Fruit fly (Drosophila melanogaster) whole organism, embryonic: Measurements from ENCODE around the gene Kaz1-ORFB.

Experiments used
- CG1233 ChIP-seq: fragments of 200-800 bp; sonication (Bioruptor generic); optimal IDR thresholded peaks from 4 replicates; lab custom pipeline; 2018; ENCODE audit warnings: missing biosample characterization, mild to moderate bottlenecking, missing genetic modification characterization
- CG12391 ChIP-seq: fragments of 200-800 bp; sonication (Bioruptor generic); optimal IDR thresholded peaks from 3 replicates; lab custom pipeline; 2018; ENCODE audit warnings: missing biosample characterization, mild to moderate bottlenecking, missing genetic modification characterization, moderate library complexity
- CG12769 ChIP-seq: fragments of 200-800 bp; sonication (Bioruptor generic); optimal IDR thresholded peaks from 2 replicates; lab custom pipeline; 2019; ENCODE audit warnings: missing biosample characterization, mild to moderate bottlenecking, missing genetic modification characterization, moderate library complexity
- CG15514 ChIP-seq: fragments of 200-800 bp; sonication (Bioruptor generic); optimal IDR thresholded peaks from 3 replicates; lab custom pipeline; 2017; ENCODE audit warnings: missing biosample characterization, missing genetic modification characterization, mild to moderate bottlenecking, moderate library complexity, missing genetic modification reagents
- CG18476 ChIP-seq: fragments of 200-800 bp; sonication (Bioruptor generic); optimal IDR thresholded peaks from 2 replicates; lab custom pipeline; 2016; ENCODE audit warnings: missing biosample characterization, mild to moderate bottlenecking, missing genetic modification characterization
- CG2116 ChIP-seq: fragments of 200-800 bp; sonication (Bioruptor generic); optimal IDR thresholded peaks from 3 replicates; lab custom pipeline; 2018; ENCODE audit warnings: missing biosample characterization, mild to moderate bottlenecking, missing genetic modification characterization
- CG2199 ChIP-seq: fragments of 200-800 bp; sonication (Bioruptor generic); IDR thresholded peaks from 3 replicates; pipeline ENCODE4 v1.3.6; 2022; ENCODE audit warnings: missing biosample characterization, missing genetic modification characterization
- CG3065 ChIP-seq: fragments of 200-800 bp; sonication (Bioruptor generic); optimal IDR thresholded peaks from 2 replicates; lab custom pipeline; 2016; ENCODE audit warnings: missing biosample characterization, missing genetic modification characterization
- CG6791 ChIP-seq: fragments of 200-800 bp; sonication (Bioruptor generic); IDR thresholded peaks from 3 replicates; pipeline ENCODE4 v1.3.6; 2022; ENCODE audit warnings: missing biosample characterization, missing genetic modification characterization; ENCODE audit not compliant: partially characterized antibody
- CG9797 ChIP-seq: fragments of 200-800 bp; sonication (Bioruptor generic); optimal IDR thresholded peaks from 3 replicates; lab custom pipeline; 2018; ENCODE audit warnings: missing biosample characterization, mild to moderate bottlenecking, missing genetic modification characterization
- Dll ChIP-seq: fragments of 200-800 bp; sonication (Bioruptor generic); IDR thresholded peaks from 4 replicates; pipeline ENCODE4 v1.3.6; 2022; ENCODE audit warnings: missing biosample characterization, missing genetic modification characterization; ENCODE audit not compliant: partially characterized antibody
- Drgx ChIP-seq: fragments of 200-800 bp; sonication (Bioruptor generic); IDR thresholded peaks from 2 replicates; pipeline ENCODE4 v1.3.6; 2022; ENCODE audit warnings: missing biosample characterization, missing genetic modification characterization
- E2f2 ChIP-seq: fragments of 200-800 bp; sonication (Bioruptor generic); IDR thresholded peaks from 2 replicates; pipeline ENCODE4 v1.3.6; 2022; ENCODE audit warnings: missing biosample characterization, missing genetic modification characterization
- Ets65A ChIP-seq: fragments of 200-800 bp; sonication (Bioruptor generic); peaks from one replicate; lab custom pipeline; 2016; ENCODE audit warnings: missing biosample characterization, missing genetic modification characterization
- Hr78 ChIP-seq, 2 experiments: fragments of 200-800 bp in 1 of 2; fragments of >200 bp in 1 of 2; sonication (Bioruptor generic) in 1 of 2; optimal IDR thresholded peaks; 2 replicates each; lab custom pipeline; 2017 to 2019; ENCODE audit warnings: missing biosample characterization in 2 of 2, missing genetic modification characterization in 2 of 2, mild to moderate bottlenecking in 1 of 2, moderate library complexity in 1 of 2
- MESR4 ChIP-seq: fragments of 200-800 bp; sonication (Bioruptor generic); optimal IDR thresholded peaks from 2 replicates; lab custom pipeline; 2018; ENCODE audit warnings: missing biosample characterization, mild to moderate bottlenecking, missing genetic modification characterization, moderate library complexity
- Myb ChIP-seq: fragments of 200-800 bp; sonication (Bioruptor generic); optimal IDR thresholded peaks from 2 replicates; lab custom pipeline; 2016; ENCODE audit warnings: missing biosample characterization, missing genetic modification characterization
- Scr ChIP-seq: fragments of 200-800 bp; sonication (Bioruptor generic); IDR thresholded peaks from 2 replicates; pipeline ENCODE4 v1.3.6; 2022; ENCODE audit warnings: missing biosample characterization, missing genetic modification characterization; ENCODE audit not compliant: partially characterized antibody
- amos ChIP-seq: fragments of 200-800 bp; sonication (Bioruptor generic); IDR thresholded peaks from 2 replicates; pipeline ENCODE4 v1.3.6; 2022; ENCODE audit warnings: missing biosample characterization, missing genetic modification characterization; ENCODE audit not compliant: partially characterized antibody
- ash1 ChIP-seq: fragments of 200-800 bp; sonication (Bioruptor generic); optimal IDR thresholded peaks from 2 replicates; lab custom pipeline; 2018; ENCODE audit warnings: missing biosample characterization, mild to moderate bottlenecking, missing genetic modification characterization
- ato ChIP-seq: fragments of 200-800 bp; sonication (Bioruptor generic); IDR thresholded peaks from 2 replicates; pipeline ENCODE4 v1.3.6; 2022; ENCODE audit warnings: missing biosample characterization, missing genetic modification characterization; ENCODE audit not compliant: partially characterized antibody
- bigmax ChIP-seq: fragments of 200-800 bp; sonication (Bioruptor generic); optimal IDR thresholded peaks from 2 replicates; lab custom pipeline; 2018; ENCODE audit warnings: missing biosample characterization, mild to moderate bottlenecking, missing genetic modification characterization
- caup ChIP-seq: fragments of 200-800 bp; sonication (Bioruptor generic); optimal IDR thresholded peaks from 3 replicates; lab custom pipeline; 2017; ENCODE audit warnings: missing biosample characterization, mild to moderate bottlenecking, missing genetic modification characterization, moderate library complexity; ENCODE audit not compliant: severe bottlenecking
- chinmo ChIP-seq: fragments of 200-800 bp; sonication (Bioruptor generic); IDR thresholded peaks from 4 replicates; pipeline ENCODE4 v1.3.6; 2022; ENCODE audit warnings: missing biosample characterization, missing genetic modification characterization; ENCODE audit not compliant: partially characterized antibody
- croc ChIP-seq: fragments of 200-800 bp; sonication (Bioruptor generic); conservative IDR thresholded peaks from 3 replicates; pipeline ENCODE4 v1.3.6; 2022; ENCODE audit warnings: missing biosample characterization, missing genetic modification characterization
- cwo ChIP-seq: fragments of 200-800 bp; sonication (Bioruptor generic); optimal IDR thresholded peaks from 3 replicates; lab custom pipeline; 2017; ENCODE audit warnings: missing biosample characterization, missing genetic modification characterization, mild to moderate bottlenecking, moderate library complexity, missing genetic modification reagents
- dati ChIP-seq: fragments of 200-800 bp; sonication (Bioruptor generic); IDR thresholded peaks from 2 replicates; pipeline ENCODE4 v1.3.6; 2022; ENCODE audit warnings: missing biosample characterization, missing genetic modification characterization
- gsb ChIP-seq: fragments of 200-800 bp; sonication (Bioruptor generic); IDR thresholded peaks from 2 replicates; pipeline ENCODE4 v1.3.6; 2022; ENCODE audit warnings: missing biosample characterization, missing genetic modification characterization
- hbn ChIP-seq: fragments of 200-800 bp; sonication (Bioruptor generic); IDR thresholded peaks from 2 replicates; pipeline ENCODE4 v1.3.6; 2022; ENCODE audit warnings: missing biosample characterization, missing genetic modification characterization; ENCODE audit not compliant: partially characterized antibody
- mirr ChIP-seq: fragments of 200-800 bp; sonication (Bioruptor generic); optimal IDR thresholded peaks from 3 replicates; lab custom pipeline; 2018; ENCODE audit warnings: missing biosample characterization, mild to moderate bottlenecking, missing genetic modification characterization
- nerfin-1 ChIP-seq: fragments of 200-800 bp; sonication (Bioruptor generic); optimal IDR thresholded peaks from 3 replicates; lab custom pipeline; 2019; ENCODE audit warnings: missing biosample characterization, mild to moderate bottlenecking, missing genetic modification characterization, moderate library complexity
- onecut ChIP-seq: fragments of 200-800 bp; sonication (Bioruptor generic); IDR thresholded peaks from 2 replicates; pipeline ENCODE4 v1.3.6; 2022; ENCODE audit warnings: missing biosample characterization, missing genetic modification characterization
- phol ChIP-seq: fragments of 200-800 bp; sonication (Bioruptor generic); optimal IDR thresholded peaks from 3 replicates; lab custom pipeline; 2018; ENCODE audit warnings: missing biosample characterization, mild to moderate bottlenecking, missing genetic modification characterization, moderate library complexity
- pnt ChIP-seq: fragments of 200-800 bp; sonication (Bioruptor generic); optimal IDR thresholded peaks from 3 replicates; lab custom pipeline; 2016; ENCODE audit warnings: missing biosample characterization, missing genetic modification characterization
- pzg ChIP-seq: fragments of 200-800 bp; sonication (Bioruptor generic); optimal IDR thresholded peaks from 3 replicates; lab custom pipeline; 2018; ENCODE audit warnings: missing biosample characterization, mild to moderate bottlenecking, missing genetic modification characterization, moderate library complexity
- sna ChIP-seq: fragments of 200-800 bp; sonication (Bioruptor generic); IDR thresholded peaks from 2 replicates; pipeline ENCODE4 v1.3.6; 2022; ENCODE audit warnings: missing biosample characterization, missing genetic modification characterization; ENCODE audit not compliant: partially characterized antibody
- stwl ChIP-seq: fragments of 200-800 bp; sonication (Bioruptor generic); optimal IDR thresholded peaks from 3 replicates; lab custom pipeline; 2018; ENCODE audit warnings: missing biosample characterization, mild to moderate bottlenecking, missing genetic modification characterization, moderate library complexity
- sug ChIP-seq: fragments of 200-800 bp; optimal IDR thresholded peaks from 2 replicates; lab custom pipeline; 2019; ENCODE audit warnings: missing biosample characterization, mild to moderate bottlenecking, missing genetic modification characterization, moderate library complexity
- tna ChIP-seq: fragments of 200-800 bp; sonication (Bioruptor generic); IDR thresholded peaks from 2 replicates; pipeline ENCODE4 v1.3.6; 2022; ENCODE audit warnings: missing biosample characterization, missing genetic modification characterization; ENCODE audit not compliant: partially characterized antibody
- toy ChIP-seq: fragments of 200-800 bp; sonication (Bioruptor generic); IDR thresholded peaks from 2 replicates; pipeline ENCODE4 v1.3.6; 2022; ENCODE audit warnings: missing biosample characterization, missing genetic modification characterization
- trem ChIP-seq: fragments of 200-800 bp; optimal IDR thresholded peaks from 3 replicates; lab custom pipeline; 2019; ENCODE audit warnings: missing biosample characterization, mild to moderate bottlenecking, missing genetic modification characterization, moderate library complexity
- tx ChIP-seq: fragments of 200-800 bp; sonication (Bioruptor generic); optimal IDR thresholded peaks from 2 replicates; lab custom pipeline; 2016; ENCODE audit warnings: missing biosample characterization, missing genetic modification characterization
- vvl ChIP-seq: fragments of 200-800 bp; sonication (Bioruptor generic); IDR thresholded peaks from 2 replicates; pipeline ENCODE4 v1.3.6; 2022; ENCODE audit warnings: missing biosample characterization, missing genetic modification characterization
- zen2 ChIP-seq: fragments of 200-800 bp; sonication (Bioruptor generic); IDR thresholded peaks from 3 replicates; pipeline ENCODE4 v1.3.6; 2022; ENCODE audit warnings: missing biosample characterization, missing genetic modification characterization; ENCODE audit not compliant: partially characterized antibody

The Kaz1-ORFB gene

dm6 chr3L:257618-258475 is 41.4 kb downstream of the Kaz1-ORFB start, which contains the start of the genes DIP2 and wac (continued):
- TF ChIP-seq dati (GFP tag; lab: Robert Waterston, UW) (no peak), toy (GFP tag; lab: Robert Waterston, UW) (no peak), ato (GFP tag; lab: Robert Waterston, UW) (peak; percentile 68), Drgx (GFP tag; lab: Robert Waterston, UW) (peak; percentile 40; the same call in 1 of the 2 replicates)

dm6 chr3L:262724-263177 is 46.3 kb downstream of the Kaz1-ORFB start:
- TF ChIP-seq Myb (peak; percentile 2), cwo (GFP tag; lab: Kevin White, UChicago) (peak; percentile 70), zen2 (GFP tag; lab: Robert Waterston, UW) (peak; percentile 84), CG6791 (GFP tag; lab: Robert Waterston, UW) (peak; percentile 89), pzg (peak; percentile 69), croc (GFP tag; lab: Robert Waterston, UW) (no peak), phol (no peak), gsb (GFP tag; lab: Robert Waterston, UW) (no peak), amos (GFP tag; lab: Robert Waterston, UW) (peak; percentile 89), Dll (GFP tag; lab: Robert Waterston, UW) (peak; percentile 85), onecut (peak; percentile 19; the same call in 1 of the 2 replicates), CG15514 (GFP tag; lab: Kevin White, UChicago) (peak; percentile 91), CG12391 (tag; lab: Kevin White, UChicago) (peak; percentile 1), MESR4 (GFP tag; lab: Kevin White, UChicago) (peak; percentile 88), ash1 (GFP tag; lab: Kevin White, UChicago) (no peak), Hr78 (GFP tag; optimal IDR thresholded peaks at IDR 0.05; lab: Kevin White, UChicago) (peak in 1 of 2 experiments; percentile 83), tna (GFP tag; lab: Robert Waterston, UW) (peak; percentile 62; the same call in 1 of the 2 replicates), bigmax (peak; percentile 96), CG2199 (0 out of 3 replicates have a peak, but pooled peaks have one; percentile 51), nerfin-1 (tag; lab: Kevin White, UChicago) (peak; percentile 87), chinmo (peak; percentile 96), sna (peak; percentile 80), Scr (GFP tag; lab: Robert Waterston, UW) (peak; percentile 89), E2f2 (GFP tag; lab: Robert Waterston, UW) (peak; percentile 28; the same call in 1 of the 2 replicates), stwl (peak; percentile 25), CG2116 (peak; percentile 62), CG18476 (GFP tag; lab: Kevin White, UChicago) (no peak), vvl (GFP tag; lab: Robert Waterston, UW) (0 out of 2 replicates have a peak, but pooled peaks have one; percentile 17), pnt (GFP tag; lab: Kevin White, UChicago) (no peak), trem (peak; percentile 70), tx (GFP tag; lab: Kevin White, UChicago) (no peak), hbn (GFP tag; lab: Robert Waterston, UW) (peak; percentile 77), caup (peak; percentile 1), CG1233 (GFP tag; lab: Kevin White, UChicago) (peak; percentile 6), Ets65A (GFP tag; lab: Kevin White, UChicago) (no peak), sug (tag; lab: Kevin White, UChicago) (peak; percentile 93), CG3065 (GFP tag; lab: Kevin White, UChicago) (no peak), CG12769 (peak; percentile 19), CG9797 (GFP tag; lab: Kevin White, UChicago) (peak; percentile 27), mirr (GFP tag; lab: Kevin White, UChicago) (peak; percentile 26)
